Fruit fly (Drosophila melanogaster) S2 (cell line): ENCODE results near the gene t-cup.

Experiments
- CG8478 ChIP-seq: fragments of >200 bp; optimal IDR thresholded peaks from 2 replicates; lab custom pipeline; 2018
- CTCF ChIP-seq, 2 experiments: fragments of >200 bp; optimal IDR thresholded peaks; 2 replicates each; lab custom pipeline; 2018

DNA sequence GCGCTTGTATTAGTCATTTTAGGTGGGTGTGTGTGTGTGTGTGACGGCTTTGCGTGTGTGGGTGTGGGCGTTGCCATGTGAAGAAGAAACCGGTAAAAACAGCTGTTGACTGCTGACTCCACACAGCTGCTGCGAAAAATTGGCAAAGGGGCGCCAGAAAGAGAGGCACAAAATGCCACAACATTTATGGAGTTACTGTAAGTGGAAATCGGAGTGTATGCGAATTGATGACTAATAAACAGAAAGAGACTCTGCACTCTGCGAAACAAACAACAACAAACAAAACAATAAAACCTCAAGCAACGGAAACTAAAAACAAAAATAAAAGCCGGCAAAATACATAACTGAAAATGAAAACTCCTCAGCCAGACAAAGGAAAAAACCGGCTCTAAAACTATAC is 27.0 kb upstream of the t-cup start:
- TF ChIP-seq CG8478 (lab: Kevin White, UChicago), result no peak
- no peak for TF ChIP-seq CTCF (optimal IDR thresholded peaks at IDR 0.05; lab: Kevin White, UChicago)
